Worm (Caenorhabditis elegans): ENCODE data around the gene K07E3.1.

- TF ChIP-seq egl-27 (tag; optimal IDR thresholded peaks at IDR 0.05), result no peak
- TF ChIP-seq nhr-12 (tag; optimal IDR thresholded peaks at IDR 0.05), result no peak
- TF ChIP-seq elt-3 (tag; optimal IDR thresholded peaks at IDR 0.05), result no peak
- no peak for TF ChIP-seq snpc-4 (tag; optimal IDR thresholded peaks at IDR 0.05)
- TF ChIP-seq fos-1 (tag; optimal IDR thresholded peaks at IDR 0.05), result no peak
- no peak for TF ChIP-seq nhr-77 (tag; optimal IDR thresholded peaks at IDR 0.05)
- TF ChIP-seq skn-1 (tag; optimal IDR thresholded peaks at IDR 0.05), result no peak
- no peak for TF ChIP-seq nhr-11 (tag; optimal IDR thresholded peaks at IDR 0.05)
Measured at ce11 chrX:8116157-8116556, 5.9 kb downstream of the K07E3.1 start, which contains the start of gene hlh-8.

Measured in whole organism, L2 larva.